Worm (Caenorhabditis elegans): ENCODE measurements around the gene F19G12.4.

- no peak for TF ChIP-seq snpc-4 (tag; optimal IDR thresholded peaks at IDR 0.05)
- 0 out of 2 replicates have a peak, but pooled peaks have one; percentile 54 for TF ChIP-seq egl-43 (GFP tag; IDR thresholded peaks at IDR 0.05)
- TF ChIP-seq dpl-1 (GFP tag; optimal IDR thresholded peaks at IDR 0.05), result no peak
- no peak for TF ChIP-seq ceh-62 (tag; optimal IDR thresholded peaks at IDR 0.05)
- TF ChIP-seq lin-13 (GFP tag; optimal IDR thresholded peaks at IDR 0.05), result no peak
- TF ChIP-seq nhr-48 (tag; optimal IDR thresholded peaks at IDR 0.05), result no peak
- TF ChIP-seq unc-130 (GFP tag; optimal IDR thresholded peaks at IDR 0.05), result no peak
- no peak for TF ChIP-seq lin-15B (tag; optimal IDR thresholded peaks at IDR 0.05)
- no peak for TF ChIP-seq ceh-20 (GFP tag; IDR thresholded peaks at IDR 0.05)
Measured at ce11 chrX:1437097-1437496, 20.0 kb downstream of the F19G12.4 start.
